Worm (Caenorhabditis elegans) whole organism, L4 larva: ENCODE results near the gene wrt-3.

Experiments used
- D1046.2 ChIP-seq: fragments of 200-800 bp; sonication (Bioruptor generic); IDR thresholded peaks from 2 replicates; pipeline ENCODE4 v1.3.6; 2022; ENCODE audit warnings: missing genetic modification characterization, missing compliant biosample characterization
- F10B5.3 ChIP-seq: sonication (generic microtip); optimal IDR thresholded peaks from 2 replicates; lab custom pipeline; 2016; ENCODE audit warnings: mild to moderate bottlenecking, missing genetic modification characterization, missing compliant biosample characterization
- F37D6.2 ChIP-seq: sonication (generic microtip); optimal IDR thresholded peaks from 2 replicates; lab custom pipeline; 2016; ENCODE audit warnings: mild to moderate bottlenecking, missing genetic modification characterization, missing compliant biosample characterization
- F49E8.2 ChIP-seq: sonication (generic microtip); optimal IDR thresholded peaks from 2 replicates; lab custom pipeline; 2016; ENCODE audit warnings: missing compliant biosample characterization, mild to moderate bottlenecking, missing genetic modification characterization, borderline replicate concordance
- T20F7.1 ChIP-seq: fragments of 200-800 bp; sonication (Bioruptor generic); optimal IDR thresholded peaks from 2 replicates; lab custom pipeline; 2018; ENCODE audit warnings: mild to moderate bottlenecking, missing genetic modification characterization, missing compliant biosample characterization
- Y48G9A.11 ChIP-seq: fragments of 200-800 bp; sonication (Bioruptor generic); IDR thresholded peaks from 2 replicates; pipeline ENCODE4 v1.3.6; 2022; ENCODE audit warnings: missing genetic modification reagents, missing genetic modification characterization, missing compliant biosample characterization
- Y75B8A.6 ChIP-seq: fragments of 200-800 bp; sonication (Bioruptor generic); IDR thresholded peaks from 2 replicates; pipeline ENCODE4 v1.3.6; 2022; ENCODE audit warnings: missing genetic modification reagents, missing genetic modification characterization, missing compliant biosample characterization
- aha-1 ChIP-seq: fragments of 150-350 bp; peaks from one replicate; lab custom pipeline; 2014; ENCODE audit warnings: missing biosample characterization, missing genetic modification characterization
- ama-1 ChIP-seq: fragments of 150-350 bp; optimal IDR thresholded peaks from 2 replicates; lab custom pipeline; 2014; ENCODE audit warnings: inconsistent platforms, mixed read lengths
- ceh-28 ChIP-seq: fragments of 150-350 bp; optimal IDR thresholded peaks from 2 replicates; lab custom pipeline; 2014; ENCODE audit warnings: missing biosample characterization, missing genetic modification reagents, missing genetic modification characterization
- cey-2 ChIP-seq: sonication (generic microtip); optimal IDR thresholded peaks from 3 replicates; lab custom pipeline; 2017; ENCODE audit warnings: missing genetic modification characterization, mild to moderate bottlenecking, missing compliant biosample characterization, antibody characterized with exemption, borderline replicate concordance; ENCODE audit not compliant: insufficient read depth
- daf-16 ChIP-seq, 3 experiments: sonication (generic microtip); optimal IDR thresholded peaks; 2 replicates each; lab custom pipeline; 2016 to 2017; ENCODE audit warnings: missing genetic modification characterization in 3 of 3, missing genetic modification reagents in 3 of 3, mild to moderate bottlenecking in 2 of 3, missing compliant biosample characterization in 2 of 3, missing biosample characterization in 1 of 3, moderate library complexity in 1 of 3
- dpl-1 ChIP-seq: fragments of 150-350 bp; optimal IDR thresholded peaks from 2 replicates; lab custom pipeline; 2014; ENCODE audit warnings: missing biosample characterization, missing genetic modification reagents, missing genetic modification characterization
- dve-1 ChIP-seq: sonication (generic microtip); optimal IDR thresholded peaks from 2 replicates; lab custom pipeline; 2017; ENCODE audit warnings: antibody characterized with exemption, mild to moderate bottlenecking, missing genetic modification characterization, missing compliant biosample characterization; ENCODE audit not compliant: insufficient read depth
- fos-1 ChIP-seq: fragments of 150-350 bp; optimal IDR thresholded peaks from 2 replicates; lab custom pipeline; 2014; ENCODE audit warnings: missing biosample characterization, missing genetic modification characterization
- hlh-30 ChIP-seq: sonication (generic microtip); optimal IDR thresholded peaks from 2 replicates; lab custom pipeline; 2017; ENCODE audit warnings: antibody characterized with exemption, mild to moderate bottlenecking, missing genetic modification characterization, missing compliant biosample characterization; ENCODE audit not compliant: insufficient read depth
- hmg-1.1 ChIP-seq: fragments of 200-800 bp; sonication (Bioruptor generic); IDR thresholded peaks from 2 replicates; pipeline ENCODE4 v1.3.6; 2022; ENCODE audit warnings: missing genetic modification reagents, missing genetic modification characterization, missing compliant biosample characterization
- lsy-2 ChIP-seq, 2 experiments: fragments of 150-350 bp in 1 of 2; sonication (generic microtip) in 1 of 2; optimal IDR thresholded peaks; 2 replicates each; lab custom pipeline; 2014 to 2017; ENCODE audit warnings: missing biosample characterization in 2 of 2, missing genetic modification characterization in 2 of 2
- madf-5 ChIP-seq, 2 experiments: fragments of 200-800 bp; sonication (Bioruptor generic); IDR thresholded peaks; 2 replicates each; pipeline ENCODE4 v1.3.6; 2022; ENCODE audit warnings: missing compliant biosample characterization in 2 of 2, missing genetic modification characterization in 2 of 2
- madf-9 ChIP-seq: fragments of 200-800 bp; sonication (Bioruptor generic); conservative IDR thresholded peaks from 2 replicates; pipeline ENCODE4 v1.3.6; 2022; ENCODE audit warnings: missing genetic modification reagents, missing genetic modification characterization, missing compliant biosample characterization
- mdt-29 ChIP-seq: fragments of 200-800 bp; sonication (Bioruptor generic); IDR thresholded peaks from 2 replicates; pipeline ENCODE4 v1.3.6; 2022; ENCODE audit warnings: missing genetic modification reagents, missing genetic modification characterization, missing compliant biosample characterization
- mep-1 ChIP-seq: fragments of 150-350 bp; sonication (generic microtip); optimal IDR thresholded peaks from 3 replicates; lab custom pipeline; 2014; ENCODE audit warnings: missing biosample characterization, missing genetic modification characterization
- mes-2 ChIP-seq: sonication (generic microtip); optimal IDR thresholded peaks from 2 replicates; lab custom pipeline; 2016; ENCODE audit warnings: missing genotype, mild to moderate bottlenecking, missing genetic modification characterization, missing compliant biosample characterization; ENCODE audit not compliant: poor library complexity, severe bottlenecking
- nhr-11 ChIP-seq: fragments of 150-350 bp; optimal IDR thresholded peaks from 2 replicates; lab custom pipeline; 2014; ENCODE audit warnings: missing biosample characterization, missing genetic modification characterization
- nhr-111 ChIP-seq: fragments of 200-800 bp; sonication (Bioruptor generic); optimal IDR thresholded peaks from 2 replicates; lab custom pipeline; 2018; ENCODE audit warnings: mild to moderate bottlenecking, missing genetic modification characterization, missing compliant biosample characterization
- nhr-28 ChIP-seq: fragments of 150-350 bp; optimal IDR thresholded peaks from 2 replicates; lab custom pipeline; 2014; ENCODE audit warnings: missing biosample characterization, missing genetic modification characterization
- nhr-41 ChIP-seq: fragments of 200-800 bp; sonication (Bioruptor generic); IDR thresholded peaks from 2 replicates; pipeline ENCODE4 v1.3.6; 2022; ENCODE audit warnings: missing genetic modification reagents, missing genetic modification characterization, missing compliant biosample characterization
- nhr-6 ChIP-seq: fragments of 150-350 bp; optimal IDR thresholded peaks from 2 replicates; lab custom pipeline; 2014; ENCODE audit warnings: missing biosample characterization, missing genetic modification characterization
- php-3 ChIP-seq: fragments of 200-800 bp; sonication (Bioruptor generic); IDR thresholded peaks from 2 replicates; pipeline ENCODE4 v1.3.6; 2022; ENCODE audit warnings: missing genetic modification reagents, missing genetic modification characterization, missing compliant biosample characterization
- set-16 ChIP-seq: fragments of 200-800 bp; sonication (Bioruptor generic); IDR thresholded peaks from 2 replicates; pipeline ENCODE4 v1.3.6; 2022; ENCODE audit warnings: missing genetic modification reagents, missing genetic modification characterization, missing compliant biosample characterization
- skn-1 ChIP-seq: fragments of 150-350 bp; optimal IDR thresholded peaks from 2 replicates; lab custom pipeline; 2014; ENCODE audit warnings: missing biosample characterization, missing genetic modification characterization
- tra-1 ChIP-seq: fragments of 200-800 bp; sonication (Bioruptor generic); IDR thresholded peaks from 2 replicates; pipeline ENCODE4 v1.3.6; 2022; ENCODE audit warnings: missing genetic modification reagents, missing genetic modification characterization, missing compliant biosample characterization
- unc-130 ChIP-seq: sonication (generic microtip); optimal IDR thresholded peaks from 2 replicates; lab custom pipeline; 2016; ENCODE audit warnings: missing genetic modification reagents, missing genetic modification characterization, missing compliant biosample characterization
- unc-39 ChIP-seq: sonication (generic microtip); optimal IDR thresholded peaks from 2 replicates; lab custom pipeline; 2017; ENCODE audit warnings: missing biosample characterization, missing genetic modification characterization
- zag-1 ChIP-seq: fragments of 150-350 bp; optimal IDR thresholded peaks from 2 replicates; lab custom pipeline; 2014; ENCODE audit warnings: missing biosample characterization, missing genetic modification characterization
- zip-2 ChIP-seq: fragments of 150-350 bp; optimal IDR thresholded peaks from 2 replicates; lab custom pipeline; 2014; ENCODE audit warnings: missing biosample characterization, missing genetic modification characterization
- ztf-11 ChIP-seq: fragments of 150-350 bp; optimal IDR thresholded peaks from 2 replicates; lab custom pipeline; 2014; ENCODE audit warnings: missing biosample characterization, missing genetic modification characterization

wrt-3 gene

DNA sequence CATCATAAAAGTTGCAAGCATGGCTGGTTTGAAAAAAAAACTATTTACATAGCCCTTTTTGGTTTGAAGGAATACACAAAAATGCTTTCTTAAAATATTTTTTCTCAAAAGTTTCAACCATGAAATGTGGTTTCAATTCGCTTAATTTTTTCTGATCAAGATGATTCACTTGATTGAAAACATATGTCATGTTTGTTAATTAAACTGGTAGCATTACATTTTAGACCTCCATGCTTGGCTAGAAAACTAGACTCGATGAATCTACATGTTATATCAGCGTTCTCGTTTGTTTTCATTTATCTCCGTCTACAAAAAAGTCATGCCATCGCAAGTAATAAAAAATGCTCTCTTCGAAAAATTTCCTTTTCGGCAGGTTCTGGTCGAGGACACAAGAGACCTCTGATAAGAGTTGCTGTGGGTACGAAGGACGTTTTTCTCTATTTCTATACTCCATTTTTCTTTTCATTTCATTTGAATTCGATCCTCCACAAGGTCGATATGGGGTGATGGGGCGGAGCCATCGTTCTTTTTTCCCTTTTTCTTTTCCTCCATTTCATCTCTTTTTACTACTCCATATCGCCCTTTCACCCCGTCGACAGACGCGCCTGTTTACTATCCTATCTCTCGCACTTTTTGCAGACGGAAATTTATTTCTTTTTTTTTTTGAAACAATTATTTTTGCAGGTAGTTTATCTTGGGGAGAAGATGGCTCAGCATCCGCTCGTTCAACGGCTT is 48.6 kb upstream of the wrt-3 start, which contains the start of gene elo-1 (continued):
- TF ChIP-seq php-3 (peak; percentile 77; the same call in 1 of the 2 replicates), ceh-28 (tag; lab: Kevin White, UChicago) (no peak), nhr-111 (GFP tag; lab: Kevin White, UChicago) (no peak), madf-9 (GFP tag; lab: Robert Waterston, UW) (0 out of 2 replicates have a peak, but pooled peaks have one; percentile 12), T20F7.1 (peak; percentile 72), Y75B8A.6 (GFP tag; lab: Robert Waterston, UW) (no peak), mep-1 (peak; percentile 36), tra-1 (GFP tag; lab: Robert Waterston, UW) (peak; percentile 64; the same call in 1 of the 2 replicates)

DNA sequence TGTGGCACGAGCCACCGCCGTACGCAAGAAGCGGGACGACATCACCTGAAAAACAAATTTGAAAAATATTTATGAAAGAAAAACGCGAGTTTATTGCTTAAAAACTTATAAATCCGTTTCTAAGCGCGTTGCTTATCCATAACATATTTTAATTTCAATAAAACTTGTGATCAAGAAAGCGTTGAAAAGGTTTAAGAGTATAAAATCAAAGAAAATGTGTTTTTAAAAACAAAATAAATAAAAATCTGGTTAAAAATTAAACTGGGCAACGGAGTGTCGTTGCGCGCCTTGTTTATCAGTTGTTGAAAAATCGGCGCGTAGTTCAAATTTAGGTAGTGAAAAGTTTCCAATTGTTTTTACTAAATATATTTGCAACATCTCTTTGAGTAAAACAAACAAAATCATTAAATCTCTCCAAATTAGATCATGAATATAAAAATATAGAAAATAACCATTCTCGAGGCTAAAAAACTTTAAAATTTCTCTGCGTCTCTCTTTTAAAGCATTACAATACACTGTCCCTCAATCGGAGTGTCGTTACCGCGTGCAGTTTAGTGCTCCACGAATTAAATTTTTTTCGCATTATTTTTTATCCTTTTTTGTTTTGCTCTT is 47.7 kb upstream of the wrt-3 start, which contains the start of gene ndua-5:
Gene ndua-5, minus strand, starts transcription at position 51 of the 612 bp plus-strand sequence.
- TF ChIP-seq lsy-2 (tag; optimal IDR thresholded peaks at IDR 0.05; lab: Kevin White, UChicago): peak in 1 of 2 experiments; percentile 62
- TF ChIP-seq dve-1 (tag; lab: Kevin White, UChicago): peak; percentile 34
- peak; percentile 38; the same call in 1 of the 2 replicates for TF ChIP-seq hmg-1.1 (GFP tag; lab: Robert Waterston, UW)
- TF ChIP-seq T20F7.1: peak; percentile 96
- no peak for TF ChIP-seq unc-130 (GFP tag; lab: Kevin White, UChicago)
- no peak for TF ChIP-seq unc-39 (tag; lab: Kevin White, UChicago)
- peak; percentile 36 for TF ChIP-seq mes-2
- TF ChIP-seq hlh-30: peak; percentile 12
- peak; percentile 9 for TF ChIP-seq aha-1
- TF ChIP-seq Y48G9A.11 (GFP tag; lab: Robert Waterston, UW): peak; percentile 95
- peak; percentile 88 for TF ChIP-seq dpl-1
- peak; percentile 56 for TF ChIP-seq nhr-6 (tag; lab: Kevin White, UChicago)
- TF ChIP-seq daf-16 (GFP tag; optimal IDR thresholded peaks at IDR 0.05; lab: Kevin White, UChicago): no peak
- peak; percentile 40 for TF ChIP-seq daf-16 (tag; optimal IDR thresholded peaks at IDR 0.05; lab: Kevin White, UChicago)
- TF ChIP-seq cey-2 (tag; lab: Kevin White, UChicago): no peak

DNA sequence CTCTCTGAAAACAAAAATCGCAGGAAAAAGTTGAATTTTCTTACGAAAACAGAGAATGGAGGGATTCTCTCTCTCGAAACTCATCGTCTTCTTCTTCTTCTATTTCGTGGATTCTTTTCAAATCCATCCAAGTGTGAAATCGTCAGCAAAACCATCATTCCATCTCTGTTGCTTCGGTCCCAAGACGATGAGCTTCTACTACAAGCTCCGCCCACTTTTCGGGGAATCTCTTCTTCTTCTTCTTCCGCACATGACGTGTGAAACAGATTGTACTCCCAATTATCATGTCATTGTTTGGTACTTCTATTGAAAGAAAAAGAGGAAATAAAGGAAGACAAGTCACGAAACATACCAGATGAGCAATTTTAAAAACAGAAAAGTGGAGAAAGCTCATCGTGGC is 45.9 kb upstream of the wrt-3 start:
- TF ChIP-seq mdt-29 (GFP tag; lab: Robert Waterston, UW) (no peak), ama-1 (lab: Kevin White, UChicago) (no peak), ztf-11 (no peak), nhr-111 (GFP tag; lab: Kevin White, UChicago) (no peak), skn-1 (tag; lab: Kevin White, UChicago) (no peak), nhr-11 (tag; lab: Kevin White, UChicago) (no peak), zip-2 (no peak)

DNA sequence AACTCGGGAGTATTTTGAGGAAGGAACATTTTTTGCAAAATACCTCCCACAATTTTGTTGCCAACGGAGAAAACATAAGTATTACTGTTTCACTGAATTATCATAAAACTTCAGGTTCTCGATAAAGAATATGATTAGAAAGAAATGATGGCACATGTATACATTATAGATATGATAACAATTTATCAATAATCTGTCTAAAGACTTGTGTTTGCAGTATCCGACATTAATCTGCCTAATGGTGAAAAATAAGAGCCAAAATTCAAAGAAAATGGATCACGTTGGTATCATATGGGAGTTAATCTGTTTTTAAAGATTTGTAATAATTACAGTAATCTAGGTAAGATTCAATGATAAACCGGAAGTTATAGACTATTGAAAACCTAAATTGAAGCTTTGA is 43.4 kb upstream of the wrt-3 start:
- TF ChIP-seq nhr-28 (tag; lab: Kevin White, UChicago) (no peak), nhr-41 (GFP tag; lab: Robert Waterston, UW) (no peak), zag-1 (no peak), fos-1 (tag; lab: Kevin White, UChicago) (no peak), madf-5 (GFP tag; IDR thresholded peaks at IDR 0.05; lab: Robert Waterston, UW) (no peak), set-16 (GFP tag; lab: Robert Waterston, UW) (no peak), F37D6.2 (tag; lab: Kevin White, UChicago) (no peak), F49E8.2 (tag; lab: Kevin White, UChicago) (no peak), hlh-30 (no peak), cey-2 (tag; lab: Kevin White, UChicago) (no peak), F10B5.3 (tag; lab: Kevin White, UChicago) (no peak), D1046.2 (GFP tag; lab: Robert Waterston, UW) (no peak), Y75B8A.6 (GFP tag; lab: Robert Waterston, UW) (no peak)
